Worm (Caenorhabditis elegans): ENCODE measurements around the gene F23H12.5.

DNA sequence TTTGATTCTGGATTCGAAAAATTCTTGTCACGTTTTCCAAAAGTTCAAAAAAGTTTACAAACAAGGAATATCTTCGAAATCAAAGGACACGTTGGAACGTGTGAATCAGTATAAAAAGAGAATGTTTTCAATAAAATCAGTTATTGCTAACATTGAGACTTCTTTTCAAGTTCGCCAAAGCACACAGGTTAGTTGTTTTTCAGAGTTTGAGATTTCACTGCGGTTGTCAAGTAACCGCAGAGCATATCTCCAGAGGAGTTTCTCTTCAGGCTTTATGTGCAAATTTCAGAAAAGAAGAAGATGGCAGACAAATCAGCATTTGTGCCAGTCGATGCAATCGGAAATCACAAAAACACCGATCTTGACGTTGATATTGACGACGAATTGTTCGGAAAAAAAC is 27.7 kb downstream of the F23H12.5 start, which contains the start of gene K01D12.15:
- TF ChIP-seq nhr-25 (tag; optimal IDR thresholded peaks at IDR 0.05) (no peak), nhr-237 (tag; optimal IDR thresholded peaks at IDR 0.05) (no peak), unc-62 (GFP tag; optimal IDR thresholded peaks at IDR 0.05) (no peak), egl-27 (tag; optimal IDR thresholded peaks at IDR 0.05) (no peak), sea-2 (GFP tag; optimal IDR thresholded peaks at IDR 0.05) (no peak), aly-2 (tag; optimal IDR thresholded peaks at IDR 0.05) (no peak), ceh-28 (tag; optimal IDR thresholded peaks at IDR 0.05) (no peak), nfya-1 (tag; optimal IDR thresholded peaks at IDR 0.05; ENCODE audit: insufficient read depth) (no peak)
